Fruit fly (Drosophila melanogaster) whole organism, wandering third instar larva: Measurements from ENCODE around the gene Dpy-30L2.
A peak's percentile ranks its signal among the peaks of the same experiment; 100 is the strongest.

Source experiments
- Abd-B ChIP-seq: fragments of >200 bp; optimal IDR thresholded peaks from 2 replicates; lab custom pipeline; 2017; ENCODE audit warnings: missing biosample characterization, missing genetic modification characterization
- CG32264 ChIP-seq: fragments of 200-800 bp; sonication (Bioruptor generic); optimal IDR thresholded peaks from 2 replicates; lab custom pipeline; 2016; ENCODE audit warnings: missing biosample characterization, missing genetic modification characterization
- CG9705 ChIP-seq: fragments of 200-800 bp; sonication (Bioruptor generic); optimal IDR thresholded peaks from 2 replicates; lab custom pipeline; 2018; ENCODE audit warnings: missing biosample characterization, mild to moderate bottlenecking, missing genetic modification characterization
- CrebA ChIP-seq: fragments of 200-800 bp; sonication (Bioruptor generic); optimal IDR thresholded peaks from 2 replicates; lab custom pipeline; 2016; ENCODE audit warnings: missing biosample characterization, mild to moderate bottlenecking, missing genetic modification characterization, borderline replicate concordance
- Dfd ChIP-seq: fragments of >200 bp; optimal IDR thresholded peaks from 2 replicates; lab custom pipeline; 2017; ENCODE audit warnings: missing biosample characterization, missing genetic modification characterization
- Dif ChIP-seq: fragments of 200-275, 200-300 bp; sonication (Bioruptor generic); optimal IDR thresholded peaks from 2 replicates; lab custom pipeline; 2018; ENCODE audit warnings: missing biosample characterization, missing genetic modification characterization; ENCODE audit not compliant: partially characterized antibody
- GATAd ChIP-seq: sonication (Bioruptor generic); optimal IDR thresholded peaks from 2 replicates; lab custom pipeline; 2016; ENCODE audit warnings: missing biosample characterization, missing genetic modification characterization
- HLH106 ChIP-seq: fragments of 200-800 bp; optimal IDR thresholded peaks from 3 replicates; lab custom pipeline; 2019; ENCODE audit warnings: missing biosample characterization, mild to moderate bottlenecking, missing genetic modification characterization, moderate library complexity
- Hnf4 ChIP-seq: fragments of 200-800 bp; sonication (Bioruptor generic); optimal IDR thresholded peaks from 2 replicates; lab custom pipeline; 2016; ENCODE audit warnings: missing biosample characterization, mild to moderate bottlenecking, missing genetic modification characterization
- Hr78 ChIP-seq: fragments of >200 bp; optimal IDR thresholded peaks from 2 replicates; lab custom pipeline; 2017; ENCODE audit warnings: missing biosample characterization, missing genetic modification characterization
- Hr83 ChIP-seq: fragments of 200-300 bp; sonication (Bioruptor generic); optimal IDR thresholded peaks from 2 replicates; lab custom pipeline; 2016; ENCODE audit warnings: missing biosample characterization, mild to moderate bottlenecking, missing genetic modification characterization, moderate library complexity; ENCODE audit not compliant: poor library complexity, severe bottlenecking
- Jra ChIP-seq: sonication (Bioruptor generic); optimal IDR thresholded peaks from 2 replicates; lab custom pipeline; 2016; ENCODE audit warnings: missing biosample characterization, missing genetic modification characterization
- Mio ChIP-seq: sonication (Bioruptor generic); optimal IDR thresholded peaks from 2 replicates; lab custom pipeline; 2016; ENCODE audit warnings: missing biosample characterization, missing genetic modification characterization
- Myc ChIP-seq: fragments of >200 bp; optimal IDR thresholded peaks from 2 replicates; lab custom pipeline; 2017
- N ChIP-seq: fragments of >200 bp; optimal IDR thresholded peaks from 2 replicates; lab custom pipeline; 2018; ENCODE audit warnings: missing biosample characterization, missing external identifiers, missing genetic modification characterization
- OdsH ChIP-seq: fragments of 200-800 bp; sonication (Bioruptor generic); optimal IDR thresholded peaks from 2 replicates; lab custom pipeline; 2016; ENCODE audit warnings: missing biosample characterization, mild to moderate bottlenecking, missing genetic modification characterization
- Rel ChIP-seq, 2 experiments: fragments of 200-800 bp; sonication (Bioruptor generic) in 1 of 2; optimal IDR thresholded peaks; 2 replicates in 1 of 2; 3 replicates in 1 of 2; lab custom pipeline; 2016 to 2019; ENCODE audit warnings: mild to moderate bottlenecking in 2 of 2, missing biosample characterization in 2 of 2, missing genetic modification characterization in 2 of 2, moderate library complexity in 1 of 2
- Sp1 ChIP-seq: fragments of 200-800 bp; sonication (Bioruptor generic); optimal IDR thresholded peaks from 3 replicates; lab custom pipeline; 2019; ENCODE audit warnings: missing biosample characterization, mild to moderate bottlenecking, missing genetic modification characterization, moderate library complexity
- Vsx2 ChIP-seq: fragments of 200-300, 225-300 bp; sonication (Bioruptor generic); optimal IDR thresholded peaks from 2 replicates; lab custom pipeline; 2018; ENCODE audit warnings: missing biosample characterization, missing genetic modification characterization; ENCODE audit not compliant: partially characterized antibody
- br ChIP-seq: fragments of 200-800 bp; sonication (Bioruptor generic); optimal IDR thresholded peaks from 2 replicates; lab custom pipeline; 2016; ENCODE audit warnings: missing biosample characterization, missing genetic modification characterization
- brk ChIP-seq: fragments of 200-800 bp; sonication (Bioruptor generic); optimal IDR thresholded peaks from 2 replicates; lab custom pipeline; 2016; ENCODE audit warnings: missing biosample characterization, mild to moderate bottlenecking, missing genetic modification characterization
- dl ChIP-seq, 2 experiments: fragments of 175-275, 200-275 bp in 1 of 2; fragments of 200-275 bp in 1 of 2; sonication (Bioruptor generic); optimal IDR thresholded peaks; lab custom pipeline; 2018; ENCODE audit warnings: mild to moderate bottlenecking in 2 of 2, missing biosample characterization in 2 of 2, missing genetic modification characterization in 2 of 2, moderate library complexity in 2 of 2; ENCODE audit not compliant: partially characterized antibody in 2 of 2, insufficient read depth in 1 of 2
- dmrt93B ChIP-seq: fragments of 200-800 bp; sonication (Bioruptor generic); optimal IDR thresholded peaks from 2 replicates; lab custom pipeline; 2018; ENCODE audit warnings: missing biosample characterization, mild to moderate bottlenecking, missing genetic modification characterization
- dsf ChIP-seq: sonication (Bioruptor generic); optimal IDR thresholded peaks from 2 replicates; lab custom pipeline; 2016; ENCODE audit warnings: missing biosample characterization, missing genetic modification characterization, borderline replicate concordance
- ey ChIP-seq: fragments of 200-800 bp; sonication (Bioruptor generic); optimal IDR thresholded peaks from 2 replicates; lab custom pipeline; 2016; ENCODE audit warnings: missing biosample characterization, missing genetic modification characterization
- foxo ChIP-seq, 2 experiments: fragments of 200-800 bp; sonication (Bioruptor generic); optimal IDR thresholded peaks; 2 replicates in 1 of 2; 3 replicates in 1 of 2; lab custom pipeline; 2016 to 2017; ENCODE audit warnings: missing biosample characterization in 2 of 2, missing genetic modification characterization in 2 of 2
- fru ChIP-seq: fragments of 200-800 bp; sonication (Bioruptor generic); optimal IDR thresholded peaks from 3 replicates; lab custom pipeline; 2016; ENCODE audit warnings: missing biosample characterization, mild to moderate bottlenecking, missing genetic modification characterization
- h ChIP-seq: fragments of 200-800 bp; sonication (Bioruptor generic); optimal IDR thresholded peaks from 3 replicates; lab custom pipeline; 2016; ENCODE audit warnings: missing biosample characterization, mild to moderate bottlenecking, missing genetic modification characterization
- jim ChIP-seq: fragments of 175-275, 200-325 bp; sonication (Bioruptor generic); optimal IDR thresholded peaks from 2 replicates; lab custom pipeline; 2016; ENCODE audit warnings: missing biosample characterization, mild to moderate bottlenecking, missing genetic modification characterization
- lola ChIP-seq: fragments of >200 bp; optimal IDR thresholded peaks from 2 replicates; lab custom pipeline; 2017; ENCODE audit warnings: missing biosample characterization, missing genetic modification characterization
- pan ChIP-seq: fragments of >200 bp; optimal IDR thresholded peaks from 2 replicates; lab custom pipeline; 2017
- psq ChIP-seq: fragments of 200-800 bp; sonication (Bioruptor generic); optimal IDR thresholded peaks from 3 replicates; lab custom pipeline; 2017; ENCODE audit warnings: missing biosample characterization, mild to moderate bottlenecking, missing genetic modification characterization, moderate library complexity
- rgr ChIP-seq: fragments of 200-800 bp; sonication (Bioruptor generic); optimal IDR thresholded peaks from 3 replicates; lab custom pipeline; 2016; ENCODE audit warnings: missing biosample characterization, mild to moderate bottlenecking, missing genetic modification characterization
- sage ChIP-seq: fragments of 200-800 bp; sonication (Bioruptor generic); optimal IDR thresholded peaks from 2 replicates; lab custom pipeline; 2016; ENCODE audit warnings: missing biosample characterization, mild to moderate bottlenecking, missing genetic modification characterization
- sv ChIP-seq: fragments of 200-800 bp; sonication (Bioruptor generic); optimal IDR thresholded peaks from 3 replicates; lab custom pipeline; 2016; ENCODE audit warnings: missing biosample characterization, missing genetic modification characterization
- tai ChIP-seq: sonication (Bioruptor generic); optimal IDR thresholded peaks from 2 replicates; lab custom pipeline; 2016; ENCODE audit warnings: missing biosample characterization, missing genetic modification characterization
- usp ChIP-seq: fragments of >200 bp; optimal IDR thresholded peaks from 2 replicates; lab custom pipeline; 2017; ENCODE audit warnings: missing biosample characterization, missing genetic modification characterization
- woc ChIP-seq: sonication (Bioruptor generic); optimal IDR thresholded peaks from 2 replicates; lab custom pipeline; 2016; ENCODE audit warnings: missing biosample characterization, mild to moderate bottlenecking, missing genetic modification characterization

The Dpy-30L2 gene

DNA sequence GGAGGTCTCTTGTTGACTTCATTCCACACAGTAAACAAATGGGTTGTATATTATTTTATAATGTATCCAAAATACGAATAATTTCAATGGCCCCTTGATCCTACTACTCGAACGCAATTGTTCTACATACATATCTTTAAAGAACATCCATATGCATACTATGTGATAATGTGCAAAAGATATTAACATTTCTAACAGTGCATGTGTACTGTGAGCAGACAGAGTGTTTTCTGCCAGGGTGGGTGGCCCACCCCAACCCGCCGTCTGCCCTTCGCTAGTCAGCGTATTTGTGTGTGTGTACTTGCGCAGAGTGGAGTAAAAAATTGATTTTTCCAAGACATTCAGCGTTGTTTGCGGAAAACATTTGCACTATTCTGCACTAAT lies 23.5 kb upstream of the Dpy-30L2 start:
- TF ChIP-seq OdsH (GFP tag; lab: Kevin White, UChicago): no peak
- TF ChIP-seq dsf (GFP tag; lab: Kevin White, UChicago): no peak
- no peak for TF ChIP-seq woc (GFP tag; lab: Kevin White, UChicago)
- no peak for TF ChIP-seq jim (GFP tag; lab: Kevin White, UChicago)
- no peak for TF ChIP-seq br (GFP tag; lab: Kevin White, UChicago)
- no peak for TF ChIP-seq CG9705 (GFP tag; lab: Kevin White, UChicago)
- peak; percentile 1 for TF ChIP-seq tai
- no peak for TF ChIP-seq CrebA (GFP tag; lab: Kevin White, UChicago)
- peak; percentile 19 for TF ChIP-seq Sp1 (GFP tag; lab: Kevin White, UChicago)
- peak; percentile 67 for TF ChIP-seq Hr83 (GFP tag; lab: Kevin White, UChicago)
- no peak for TF ChIP-seq usp
- no peak for TF ChIP-seq psq (GFP tag; lab: Kevin White, UChicago)
- peak; percentile 73 for TF ChIP-seq Hnf4 (GFP tag; lab: Kevin White, UChicago)
- no peak for TF ChIP-seq pan (lab: Kevin White, UChicago)
- no peak for TF ChIP-seq sv (GFP tag; lab: Kevin White, UChicago)
- TF ChIP-seq GATAd (GFP tag; lab: Kevin White, UChicago): no peak
- peak; percentile 33 for TF ChIP-seq dmrt93B
- no peak for TF ChIP-seq dl (GFP tag; optimal IDR thresholded peaks at IDR 0.05; lab: Kevin White, UChicago; ENCODE audit: insufficient read depth in 1 of 2, partially characterized antibody in 2 of 2)
- no peak for TF ChIP-seq Dif (GFP tag; lab: Kevin White, UChicago)
- TF ChIP-seq Rel (GFP tag; optimal IDR thresholded peaks at IDR 0.05; lab: Kevin White, UChicago): peak; percentile 79
- TF ChIP-seq Rel (tag; optimal IDR thresholded peaks at IDR 0.05; lab: Kevin White, UChicago): no peak
- TF ChIP-seq Hr78 (GFP tag; lab: Kevin White, UChicago): no peak
- TF ChIP-seq fru: no peak
- TF ChIP-seq Dfd: no peak
- no peak for TF ChIP-seq Abd-B (GFP tag; lab: Kevin White, UChicago)
- TF ChIP-seq foxo (GFP tag; optimal IDR thresholded peaks at IDR 0.05; lab: Kevin White, UChicago): no peak
- TF ChIP-seq brk (GFP tag; lab: Kevin White, UChicago): peak; percentile 45
- no peak for TF ChIP-seq N (GFP tag; lab: Kevin White, UChicago)
- peak; percentile 82 for TF ChIP-seq rgr (GFP tag; lab: Kevin White, UChicago)
- no peak for TF ChIP-seq Vsx2 (GFP tag; lab: Kevin White, UChicago)
- TF ChIP-seq CG32264: peak; percentile 79
- no peak for TF ChIP-seq lola (GFP tag; lab: Kevin White, UChicago)
- no peak for TF ChIP-seq Mio
- TF ChIP-seq ey (GFP tag; lab: Kevin White, UChicago): peak; percentile 47
- peak; percentile 73 for TF ChIP-seq HLH106 (tag; lab: Kevin White, UChicago)
- no peak for TF ChIP-seq Jra (GFP tag; lab: Kevin White, UChicago)
- TF ChIP-seq Myc (lab: Kevin White, UChicago): no peak
- TF ChIP-seq h: peak; percentile 84
- TF ChIP-seq sage (GFP tag; lab: Kevin White, UChicago): peak; percentile 65

DNA sequence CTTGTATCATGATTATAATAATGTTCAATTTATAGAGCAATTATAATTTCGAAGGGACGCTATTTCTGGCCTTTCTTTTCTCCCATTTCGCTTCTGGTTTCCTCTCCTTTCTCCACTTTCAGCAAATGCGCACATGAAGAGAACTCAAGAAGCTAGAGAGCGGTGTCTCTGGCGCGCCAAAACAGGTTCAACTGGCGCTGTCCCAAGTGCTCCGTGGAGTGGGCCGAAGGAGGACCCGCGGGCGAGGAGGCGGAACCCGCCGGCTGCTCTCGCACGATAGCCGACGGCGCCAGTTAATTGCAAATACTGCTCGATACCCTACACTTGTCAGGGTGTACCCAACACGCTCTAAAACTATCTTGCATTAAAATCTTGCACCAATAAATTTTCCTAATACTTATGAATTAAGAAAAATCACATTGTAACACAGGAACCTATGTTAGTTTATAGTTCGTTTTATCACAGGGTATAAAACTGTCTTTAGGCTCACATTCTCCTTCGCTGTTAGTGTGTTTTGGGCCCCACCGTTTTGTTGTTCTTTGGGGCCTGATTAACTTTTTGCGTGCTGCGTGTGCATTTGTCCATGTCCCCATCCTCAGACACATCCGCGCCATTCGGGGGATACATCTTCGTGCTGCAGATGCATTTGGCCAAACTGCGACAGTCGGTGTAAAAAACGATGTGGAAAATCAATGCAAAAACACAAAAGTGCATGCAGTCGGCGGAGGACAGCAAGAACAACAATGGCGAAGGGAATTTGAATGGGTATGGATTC lies 22.9 kb upstream of the Dpy-30L2 start:
- TF ChIP-seq Jra (GFP tag; lab: Kevin White, UChicago) (peak; percentile 95), CrebA (GFP tag; lab: Kevin White, UChicago) (peak; percentile 83), br (GFP tag; lab: Kevin White, UChicago) (peak; percentile 99), Dfd (no peak), tai (no peak), Hr83 (GFP tag; lab: Kevin White, UChicago) (peak; percentile 88), Mio (peak; percentile 88), HLH106 (tag; lab: Kevin White, UChicago) (peak; percentile 97), pan (lab: Kevin White, UChicago) (peak; percentile 75), sage (GFP tag; lab: Kevin White, UChicago) (peak; percentile 96), ey (GFP tag; lab: Kevin White, UChicago) (peak; percentile 99), Myc (lab: Kevin White, UChicago) (no peak), N (GFP tag; lab: Kevin White, UChicago) (no peak), foxo (GFP tag; optimal IDR thresholded peaks at IDR 0.05; lab: Kevin White, UChicago) (peak; percentile 95 to 99), usp (no peak), CG32264 (peak; percentile 97), Hr78 (GFP tag; lab: Kevin White, UChicago) (no peak), sv (GFP tag; lab: Kevin White, UChicago) (peak; percentile 71), CG9705 (GFP tag; lab: Kevin White, UChicago) (peak; percentile 88), jim (GFP tag; lab: Kevin White, UChicago) (no peak), dmrt93B (peak; percentile 96), fru (peak; percentile 99), dl (GFP tag; optimal IDR thresholded peaks at IDR 0.05; lab: Kevin White, UChicago; ENCODE audit: insufficient read depth in 1 of 2, partially characterized antibody in 2 of 2) (peak; percentile 56 to 76), Rel (GFP tag; optimal IDR thresholded peaks at IDR 0.05; lab: Kevin White, UChicago) (peak; percentile 91), Rel (tag; optimal IDR thresholded peaks at IDR 0.05; lab: Kevin White, UChicago) (peak; percentile 81), h (peak; percentile 95), psq (GFP tag; lab: Kevin White, UChicago) (peak; percentile 97), dsf (GFP tag; lab: Kevin White, UChicago) (peak; percentile 78), Hnf4 (GFP tag; lab: Kevin White, UChicago) (peak; percentile 99), Dif (GFP tag; lab: Kevin White, UChicago) (peak; percentile 86), woc (GFP tag; lab: Kevin White, UChicago) (peak; percentile 99), Vsx2 (GFP tag; lab: Kevin White, UChicago) (peak; percentile 78), brk (GFP tag; lab: Kevin White, UChicago) (peak; percentile 95), rgr (GFP tag; lab: Kevin White, UChicago) (peak; percentile 99), lola (GFP tag; lab: Kevin White, UChicago) (no peak), OdsH (GFP tag; lab: Kevin White, UChicago) (peak; percentile 98), Abd-B (GFP tag; lab: Kevin White, UChicago) (no peak), Sp1 (GFP tag; lab: Kevin White, UChicago) (peak; percentile 93), GATAd (GFP tag; lab: Kevin White, UChicago) (peak; percentile 92)
